Worm (Caenorhabditis elegans) whole organism, L1 larva: Measurements from ENCODE around the gene spr-3.

ENCODE experiments used
- C04F5.9 ChIP-seq: sonication (generic microtip); optimal IDR thresholded peaks from 2 replicates; lab custom pipeline; 2016; ENCODE audit warnings: missing genetic modification characterization, missing compliant biosample characterization
- C34B4.2 ChIP-seq: sonication (generic microtip); optimal IDR thresholded peaks from 2 replicates; lab custom pipeline; 2017; ENCODE audit warnings: mild to moderate bottlenecking, missing genetic modification characterization, missing compliant biosample characterization
- Y116A8C.19 ChIP-seq: sonication (generic microtip); optimal IDR thresholded peaks from 2 replicates; lab custom pipeline; 2016; ENCODE audit warnings: missing compliant biosample characterization, missing genetic modification characterization, borderline replicate concordance
- aly-2 ChIP-seq: fragments of 150-350 bp; optimal IDR thresholded peaks from 2 replicates; lab custom pipeline; 2014; ENCODE audit warnings: missing biosample characterization, missing genetic modification characterization
- ceh-63 ChIP-seq: fragments of 200-800 bp; sonication (Bioruptor generic); optimal IDR thresholded peaks from 2 replicates; lab custom pipeline; 2018; ENCODE audit warnings: mild to moderate bottlenecking, missing genetic modification characterization, missing compliant biosample characterization
- ceh-8 ChIP-seq: fragments of 200-800 bp; sonication (Bioruptor generic); optimal IDR thresholded peaks from 2 replicates; lab custom pipeline; 2018; ENCODE audit warnings: mild to moderate bottlenecking, missing genetic modification characterization, moderate library complexity, missing compliant biosample characterization
- ceh-82 ChIP-seq, 3 experiments: fragments of 150-350 bp in 1 of 3; sonication (generic microtip) in 2 of 3; optimal IDR thresholded peaks; 2 replicates each; lab custom pipeline; 2014 to 2017; ENCODE audit warnings: missing biosample characterization in 3 of 3, missing genetic modification characterization in 3 of 3
- ceh-88 ChIP-seq: fragments of 200-800 bp; sonication (Bioruptor generic); IDR thresholded peaks from 2 replicates; pipeline ENCODE4 v1.3.6; 2022; ENCODE audit warnings: missing genetic modification characterization, missing compliant biosample characterization
- ces-1 ChIP-seq: fragments of 150-350 bp; optimal IDR thresholded peaks from 2 replicates; lab custom pipeline; 2014; ENCODE audit warnings: missing biosample characterization, missing genetic modification reagents, missing genetic modification characterization
- dpl-1 ChIP-seq, 3 experiments: fragments of 150-350 bp in 2 of 3; sonication (generic microtip) in 1 of 3; optimal IDR thresholded peaks; 2 replicates each; lab custom pipeline; 2014 to 2017; ENCODE audit warnings: missing biosample characterization in 3 of 3, missing genetic modification characterization in 3 of 3, missing genetic modification reagents in 3 of 3
- dsc-1 ChIP-seq: sonication (generic microtip); optimal IDR thresholded peaks from 2 replicates; lab custom pipeline; 2016; ENCODE audit warnings: mild to moderate bottlenecking, missing genetic modification characterization, missing compliant biosample characterization
- efl-1 ChIP-seq, 4 experiments: fragments of 150-350 bp; optimal IDR thresholded peaks in 3 of 4; peaks in 1 of 4; 1 replicate in 1 of 4; 2 replicates in 3 of 4; lab custom pipeline; 2014; ENCODE audit warnings: missing biosample characterization in 2 of 4, missing genetic modification characterization in 2 of 4, missing genetic modification reagents in 2 of 4
- efl-3 ChIP-seq: fragments of 200-800 bp; sonication (Bioruptor generic); optimal IDR thresholded peaks from 2 replicates; lab custom pipeline; 2018; ENCODE audit warnings: mild to moderate bottlenecking, missing genetic modification characterization, missing compliant biosample characterization
- egl-13 ChIP-seq: sonication (generic microtip); optimal IDR thresholded peaks from 2 replicates; lab custom pipeline; 2016; ENCODE audit warnings: missing genotype, missing genetic modification reagents, missing genetic modification characterization, missing compliant biosample characterization
- elt-2 ChIP-seq: sonication (generic microtip); optimal IDR thresholded peaks from 2 replicates; lab custom pipeline; 2016; ENCODE audit warnings: missing genetic modification characterization, mild to moderate bottlenecking, inconsistent platforms, missing compliant biosample characterization, missing genetic modification reagents
- elt-3 ChIP-seq, 6 experiments: fragments of 150-350 bp in 1 of 6; sonication (generic microtip); optimal IDR thresholded peaks; 2 replicates each; lab custom pipeline; 2017 to 2018; ENCODE audit warnings: missing biosample characterization in 6 of 6, missing genetic modification characterization in 6 of 6, inconsistent platforms in 1 of 6
- ets-5 ChIP-seq: fragments of 200-800 bp; sonication (Bioruptor generic); IDR thresholded peaks from 2 replicates; pipeline ENCODE4 v1.3.6; 2022; ENCODE audit warnings: missing genetic modification characterization, missing compliant biosample characterization
- fkh-4 ChIP-seq: sonication (generic microtip); optimal IDR thresholded peaks from 2 replicates; lab custom pipeline; 2016; ENCODE audit warnings: missing compliant biosample characterization, missing genetic modification characterization, borderline replicate concordance
- fkh-8 ChIP-seq: sonication (generic microtip); optimal IDR thresholded peaks from 2 replicates; lab custom pipeline; 2016; ENCODE audit warnings: mild to moderate bottlenecking, missing genetic modification characterization, missing compliant biosample characterization
- fos-1 ChIP-seq: fragments of 150-350 bp; optimal IDR thresholded peaks from 2 replicates; lab custom pipeline; 2014; ENCODE audit warnings: missing biosample characterization, missing genetic modification characterization
- grh-1 ChIP-seq: fragments of 200-800 bp; sonication (Bioruptor generic); IDR thresholded peaks from 2 replicates; pipeline ENCODE4 v1.3.6; 2022; ENCODE audit warnings: missing genetic modification reagents, missing genetic modification characterization, missing compliant biosample characterization
- hpl-2 ChIP-seq: fragments of 150-350 bp; optimal IDR thresholded peaks from 2 replicates; lab custom pipeline; 2014; ENCODE audit warnings: missing biosample characterization, missing genetic modification reagents, missing genetic modification characterization
- irx-1 ChIP-seq: sonication (generic microtip); optimal IDR thresholded peaks from 2 replicates; lab custom pipeline; 2016; ENCODE audit warnings: missing genetic modification characterization, missing compliant biosample characterization
- isw-1 ChIP-seq: fragments of 200-800 bp; sonication (Bioruptor generic); IDR thresholded peaks from 2 replicates; pipeline ENCODE4 v1.3.6; 2022; ENCODE audit warnings: missing genetic modification characterization, missing compliant biosample characterization
- jun-1 ChIP-seq: fragments of 150-350 bp; optimal IDR thresholded peaks from 2 replicates; lab custom pipeline; 2014; ENCODE audit warnings: missing biosample characterization, missing genetic modification reagents, missing genetic modification characterization
- lin-13 ChIP-seq: fragments of 150-350 bp; optimal IDR thresholded peaks from 2 replicates; lab custom pipeline; 2014; ENCODE audit warnings: missing biosample characterization, missing genetic modification reagents, missing genetic modification characterization
- lin-15B ChIP-seq: fragments of 150-350 bp; sonication (generic microtip); optimal IDR thresholded peaks from 3 replicates; lab custom pipeline; 2014; ENCODE audit warnings: missing biosample characterization, missing genetic modification characterization
- lin-35 ChIP-seq, 2 experiments: fragments of 150-350 bp; optimal IDR thresholded peaks; 2 replicates each; lab custom pipeline; 2014; ENCODE audit warnings: missing biosample characterization in 2 of 2, missing genetic modification characterization in 2 of 2, missing genetic modification reagents in 2 of 2
- lin-39 ChIP-seq: fragments of 150-350 bp; optimal IDR thresholded peaks from 2 replicates; lab custom pipeline; 2014; ENCODE audit warnings: missing biosample characterization, missing genetic modification reagents, missing genetic modification characterization
- lsy-2 ChIP-seq, 2 experiments: fragments of 150-350 bp; optimal IDR thresholded peaks; 2 replicates each; lab custom pipeline; 2014; ENCODE audit warnings: missing biosample characterization in 2 of 2, missing genetic modification characterization in 2 of 2
- mab-9 ChIP-seq: fragments of 200-800 bp; sonication (Bioruptor generic); IDR thresholded peaks from 2 replicates; pipeline ENCODE4 v1.3.6; 2022; ENCODE audit warnings: missing genetic modification reagents, missing genetic modification characterization, missing compliant biosample characterization
- mdl-1 ChIP-seq, 2 experiments: fragments of 150-350 bp; optimal IDR thresholded peaks; 2 replicates each; lab custom pipeline; 2014 to 2017; ENCODE audit warnings: missing biosample characterization in 2 of 2, missing genetic modification characterization in 2 of 2, inconsistent platforms in 1 of 2
- mep-1 ChIP-seq: fragments of 150-350 bp; optimal IDR thresholded peaks from 2 replicates; lab custom pipeline; 2014; ENCODE audit warnings: missing biosample characterization, missing genetic modification characterization
- nhr-237 ChIP-seq: fragments of 150-350 bp; optimal IDR thresholded peaks from 2 replicates; lab custom pipeline; 2014; ENCODE audit warnings: missing biosample characterization, missing genetic modification characterization
- nhr-28 ChIP-seq: fragments of 150-350 bp; optimal IDR thresholded peaks from 2 replicates; lab custom pipeline; 2014; ENCODE audit warnings: missing biosample characterization, missing genetic modification characterization
- nhr-71 ChIP-seq: sonication (generic microtip); optimal IDR thresholded peaks from 2 replicates; lab custom pipeline; 2016; ENCODE audit warnings: mild to moderate bottlenecking, missing genetic modification characterization, moderate library complexity, missing compliant biosample characterization
- nhr-76 ChIP-seq: sonication (generic microtip); optimal IDR thresholded peaks from 2 replicates; lab custom pipeline; 2017; ENCODE audit warnings: missing biosample characterization, missing genetic modification characterization
- nhr-84 ChIP-seq: sonication (generic microtip); optimal IDR thresholded peaks from 2 replicates; lab custom pipeline; 2017; ENCODE audit warnings: missing biosample characterization, missing genetic modification characterization
- nhr-85 ChIP-seq: sonication (generic microtip); peaks from one replicate; lab custom pipeline; 2016; ENCODE audit warnings: missing genetic modification characterization, inconsistent platforms, missing compliant biosample characterization
- pag-3 ChIP-seq: sonication (generic microtip); optimal IDR thresholded peaks from 2 replicates; lab custom pipeline; 2017; ENCODE audit warnings: missing genetic modification characterization, mild to moderate bottlenecking, missing compliant biosample characterization, antibody characterized with exemption, borderline replicate concordance; ENCODE audit not compliant: insufficient read depth
- pax-3 ChIP-seq: fragments of 200-800 bp; sonication (Bioruptor generic); optimal IDR thresholded peaks from 2 replicates; lab custom pipeline; 2018; ENCODE audit warnings: mild to moderate bottlenecking, missing genetic modification characterization, moderate library complexity, missing compliant biosample characterization
- pqm-1 ChIP-seq: sonication (generic microtip); optimal IDR thresholded peaks from 3 replicates; lab custom pipeline; 2017; ENCODE audit warnings: missing biosample characterization, missing genetic modification characterization
- sptf-1 ChIP-seq: fragments of 150-350 bp; optimal IDR thresholded peaks from 2 replicates; lab custom pipeline; 2014; ENCODE audit warnings: missing biosample characterization, missing genetic modification characterization
- sup-37 ChIP-seq: fragments of 200-800 bp; sonication (Bioruptor generic); optimal IDR thresholded peaks from 2 replicates; lab custom pipeline; 2018; ENCODE audit warnings: mild to moderate bottlenecking, missing genetic modification characterization, missing compliant biosample characterization
- swsn-7 ChIP-seq: sonication (generic microtip); optimal IDR thresholded peaks from 2 replicates; lab custom pipeline; 2016; ENCODE audit warnings: missing genetic modification characterization, missing compliant biosample characterization
- tbx-2 ChIP-seq: sonication (generic microtip); optimal IDR thresholded peaks from 2 replicates; lab custom pipeline; 2016; ENCODE audit warnings: missing genetic modification characterization, missing compliant biosample characterization
- unc-130 ChIP-seq: fragments of 150-350 bp; optimal IDR thresholded peaks from 2 replicates; lab custom pipeline; 2017; ENCODE audit warnings: missing biosample characterization, missing genetic modification characterization, inconsistent platforms
- unc-30 ChIP-seq: sonication (generic microtip); optimal IDR thresholded peaks from 2 replicates; lab custom pipeline; 2017; ENCODE audit warnings: missing biosample characterization, missing genetic modification characterization
- unc-86 ChIP-seq: sonication (generic microtip); optimal IDR thresholded peaks from 2 replicates; lab custom pipeline; 2016; ENCODE audit warnings: missing genetic modification characterization, missing compliant biosample characterization
- vab-15 ChIP-seq: sonication (generic microtip); optimal IDR thresholded peaks from 2 replicates; lab custom pipeline; 2017; ENCODE audit warnings: missing genotype, mild to moderate bottlenecking, missing genetic modification characterization, missing compliant biosample characterization
- zag-1 ChIP-seq: fragments of 150-350 bp; optimal IDR thresholded peaks from 2 replicates; lab custom pipeline; 2014; ENCODE audit warnings: missing biosample characterization, missing genetic modification characterization
- zip-4 ChIP-seq: fragments of 200-800 bp; sonication (Bioruptor generic); optimal IDR thresholded peaks from 2 replicates; lab custom pipeline; 2018; ENCODE audit warnings: mild to moderate bottlenecking, missing genetic modification characterization, moderate library complexity, missing compliant biosample characterization
- ztf-4 ChIP-seq: fragments of 150-350 bp; optimal IDR thresholded peaks from 2 replicates; lab custom pipeline; 2014; ENCODE audit warnings: missing biosample characterization, missing genetic modification characterization

The spr-3 gene

ce11 chrX:4550987-4551386 is 37.1 kb downstream of the spr-3 start:
- TF ChIP-seq nhr-85 (tag; lab: Kevin White, UChicago) (peak; percentile 95), mab-9 (no peak), lsy-2 (tag; optimal IDR thresholded peaks at IDR 0.05; lab: Kevin White, UChicago) (peak in 1 of 2 experiments; percentile 30), ets-5 (GFP tag; lab: Robert Waterston, UW) (no peak), ceh-82 (tag; optimal IDR thresholded peaks at IDR 0.05; lab: Kevin White, UChicago) (no peak), lin-13 (GFP tag; lab: Kevin White, UChicago) (no peak), C04F5.9 (tag; lab: Kevin White, UChicago) (no peak), fos-1 (tag; lab: Kevin White, UChicago) (no peak), nhr-76 (tag; lab: Kevin White, UChicago) (no peak), nhr-84 (tag; lab: Kevin White, UChicago) (no peak), fkh-8 (no peak), ceh-8 (GFP tag; lab: Kevin White, UChicago) (no peak), hpl-2 (GFP tag; lab: Kevin White, UChicago) (no peak), aly-2 (tag; lab: Kevin White, UChicago) (no peak), irx-1 (tag; lab: Kevin White, UChicago) (no peak), tbx-2 (tag; lab: Kevin White, UChicago) (no peak), ztf-4 (tag; lab: Kevin White, UChicago) (no peak), unc-30 (tag; lab: Kevin White, UChicago) (no peak), ceh-63 (GFP tag; lab: Kevin White, UChicago) (no peak), C34B4.2 (tag; lab: Kevin White, UChicago) (no peak), zip-4 (GFP tag; lab: Kevin White, UChicago) (no peak), lin-35 (GFP tag; optimal IDR thresholded peaks at IDR 0.05; lab: Kevin White, UChicago) (peak; percentile 3 to 52), nhr-237 (tag; lab: Kevin White, UChicago) (no peak), egl-13 (tag; lab: Kevin White, UChicago) (no peak), unc-130 (tag; lab: Kevin White, UChicago) (peak; percentile 65), isw-1 (no peak), mdl-1 (tag; optimal IDR thresholded peaks at IDR 0.05; lab: Kevin White, UChicago) (peak in 1 of 2 experiments; percentile 54), jun-1 (tag; lab: Kevin White, UChicago) (no peak), pax-3 (tag; lab: Kevin White, UChicago) (no peak), zag-1 (no peak), nhr-28 (tag; lab: Kevin White, UChicago) (no peak), nhr-71 (peak; percentile 56), efl-3 (no peak), mep-1 (tag; lab: Kevin White, UChicago) (no peak), dpl-1 (GFP tag; optimal IDR thresholded peaks at IDR 0.05; lab: Kevin White, UChicago) (peak in 1 of 3 experiments; percentile 3), elt-3 (tag; optimal IDR thresholded peaks at IDR 0.05; lab: Kevin White, UChicago) (peak; percentile 6 to 74 (median 33)), ceh-88 (GFP tag; lab: Robert Waterston, UW) (no peak), sptf-1 (tag; lab: Kevin White, UChicago) (no peak), elt-2 (tag; lab: Kevin White, UChicago) (no peak), ces-1 (GFP tag; lab: Kevin White, UChicago) (no peak), efl-1 (optimal IDR thresholded peaks at IDR 0.05; lab: Kevin White, UChicago) (no peak), efl-1 (GFP tag; optimal IDR thresholded peaks at IDR 0.05 in 1 of 2; lab: Kevin White, UChicago) (no peak), vab-15 (tag; lab: Kevin White, UChicago) (peak; percentile 28), dsc-1 (tag; lab: Kevin White, UChicago) (no peak), swsn-7 (tag; lab: Kevin White, UChicago) (no peak), Y116A8C.19 (tag; lab: Kevin White, UChicago) (no peak), pqm-1 (no peak), lin-39 (tag; lab: Kevin White, UChicago) (no peak), sup-37 (GFP tag; lab: Kevin White, UChicago) (no peak), grh-1 (GFP tag; lab: Robert Waterston, UW) (peak; percentile 54; the same call in 1 of the 2 replicates), unc-86 (tag; lab: Kevin White, UChicago) (no peak), fkh-4 (tag; lab: Kevin White, UChicago) (no peak), pag-3 (tag; lab: Kevin White, UChicago) (no peak), lin-15B (no peak)
